Worm (Caenorhabditis elegans): ENCODE measurements around the gene lst-5.
A peak's percentile ranks its signal among the peaks of the same experiment; 100 is the strongest.

lst-5 gene

DNA sequence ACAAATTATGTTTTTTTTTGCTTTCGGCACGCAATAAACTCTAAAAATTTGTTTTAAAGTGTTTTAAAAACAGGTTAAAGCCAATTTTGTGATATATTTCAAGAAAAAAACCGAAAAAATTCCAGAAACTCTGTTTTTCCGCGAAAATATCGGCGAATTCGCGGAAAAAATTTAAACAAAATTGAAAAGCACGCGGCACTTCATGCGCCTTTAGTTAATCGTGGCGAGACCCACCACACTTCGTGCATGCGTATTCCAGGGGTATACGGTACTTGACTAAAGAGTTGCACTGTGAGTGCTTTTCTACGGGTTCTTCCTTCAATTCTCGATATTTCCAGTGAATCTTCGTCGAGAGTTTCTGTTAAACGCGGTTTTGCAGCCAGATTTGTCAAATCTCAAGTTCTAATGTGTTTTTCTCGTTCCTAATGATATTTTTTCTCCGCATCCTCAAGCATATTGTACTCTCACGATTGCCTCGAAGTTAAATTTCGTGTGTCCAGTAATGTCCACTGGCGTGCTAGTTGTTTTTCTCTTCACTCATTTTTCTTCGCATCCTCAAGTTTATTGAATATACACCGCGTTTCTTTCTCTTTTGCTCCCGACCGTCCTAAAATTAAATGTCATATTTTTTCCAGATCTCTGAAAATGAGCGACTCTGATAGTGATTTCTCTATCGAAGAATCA is 15.1 kb downstream of the lst-5 start, which contains the start of gene cin-4 (continued):
- TF ChIP-seq F55B11.4 (tag; optimal IDR thresholded peaks at IDR 0.05; ENCODE audit: borderline replicate concordance, insufficient read depth) (no peak), akir-1 (GFP tag; optimal IDR thresholded peaks at IDR 0.05) (no peak), ztf-3 (GFP tag; optimal IDR thresholded peaks at IDR 0.05) (no peak), ceh-27 (GFP tag; optimal IDR thresholded peaks at IDR 0.05) (no peak), Y95B8A.8 (GFP tag; IDR thresholded peaks at IDR 0.05) (0 out of 2 replicates have a peak, but pooled peaks have one; percentile 45), hlh-26 (GFP tag; conservative IDR thresholded peaks at IDR 0.05) (no peak), B0261.1 (tag; optimal IDR thresholded peaks at IDR 0.05) (no peak), nfyb-1 (GFP tag; IDR thresholded peaks at IDR 0.05) (no peak), fkh-3 (tag; optimal IDR thresholded peaks at IDR 0.05) (no peak), mes-4 (tag; optimal IDR thresholded peaks at IDR 0.05) (no peak), madf-3 (GFP tag; IDR thresholded peaks at IDR 0.05) (no peak), lir-1 (GFP tag; conservative IDR thresholded peaks at IDR 0.05) (no peak), ccch-3 (GFP tag; optimal IDR thresholded peaks at IDR 0.05) (no peak), zfh-2 (GFP tag; conservative IDR thresholded peaks at IDR 0.05) (no peak), mel-28 (tag; optimal IDR thresholded peaks at IDR 0.05; ENCODE audit: borderline replicate concordance) (no peak), lin-35 (GFP tag; optimal IDR thresholded peaks at IDR 0.05) (no peak)

DNA sequence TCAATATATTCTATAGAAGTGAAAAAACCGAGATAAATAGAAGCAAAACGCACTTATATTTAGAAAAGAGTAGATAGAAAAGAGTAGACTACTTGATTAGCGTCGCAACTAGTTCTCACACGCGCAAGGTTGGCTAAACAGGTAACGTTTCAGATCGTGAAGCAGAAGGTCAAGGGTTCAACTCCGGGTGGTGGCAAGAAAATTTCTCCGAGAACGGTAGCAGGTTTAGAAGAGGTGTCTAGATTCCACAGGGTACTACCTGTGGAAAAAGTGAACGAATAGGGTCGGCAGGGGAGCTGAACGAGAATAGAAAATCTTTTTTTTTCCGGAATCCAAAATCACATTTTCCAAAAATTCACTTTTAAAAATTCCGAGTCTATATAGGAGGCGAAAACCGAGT is 19.4 kb downstream of the lst-5 start:
- TF ChIP-seq Y95B8A.8 (GFP tag; IDR thresholded peaks at IDR 0.05) (0 out of 2 replicates have a peak, but pooled peaks have one; percentile 45), dox-1 (GFP tag; IDR thresholded peaks at IDR 0.05) (peak; percentile 68), C17E4.6 (GFP tag; IDR thresholded peaks at IDR 0.05) (peak; percentile 75; the same call in 1 of the 2 replicates), Y56A3A.18 (GFP tag; IDR thresholded peaks at IDR 0.05) (peak; percentile 67; the same call in 1 of the 2 replicates), sea-2 (GFP tag; IDR thresholded peaks at IDR 0.05) (peak; percentile 59; the same call in 1 of the 2 replicates), pbrm-1 (GFP tag; IDR thresholded peaks at IDR 0.05) (0 out of 2 replicates have a peak, but pooled peaks have one; percentile 23), ceh-91 (GFP tag; IDR thresholded peaks at IDR 0.05) (peak; percentile 52; the same call in 1 of the 2 replicates), bed-2 (GFP tag; IDR thresholded peaks at IDR 0.05) (0 out of 2 replicates have a peak, but pooled peaks have one; percentile 38), ekl-4 (GFP tag; IDR thresholded peaks at IDR 0.05) (peak; percentile 89), Y53G8AR.9 (GFP tag; conservative IDR thresholded peaks at IDR 0.05) (peak; percentile 73; the same call in 1 of the 2 replicates), Y53F4B.3 (GFP tag; IDR thresholded peaks at IDR 0.05) (peak; percentile 33; the same call in 1 of the 2 replicates), attf-3 (GFP tag; conservative IDR thresholded peaks at IDR 0.05) (peak; percentile 46; the same call in 1 of the 2 replicates), lin-26 (GFP tag; IDR thresholded peaks at IDR 0.05) (peak; percentile 93), ztf-18 (tag; optimal IDR thresholded peaks at IDR 0.05) (peak; percentile 4), tbp1 (GFP tag; optimal IDR thresholded peaks at IDR 0.05) (peak; percentile 81), F37B4.10 (GFP tag; IDR thresholded peaks at IDR 0.05) (0 out of 2 replicates have a peak, but pooled peaks have one; percentile 53), B0261.1 (tag; optimal IDR thresholded peaks at IDR 0.05) (peak; percentile 54), Y79H2A.3 (GFP tag; conservative IDR thresholded peaks at IDR 0.05) (0 out of 2 replicates have a peak, but pooled peaks have one; percentile 33), egl-44 (GFP tag; IDR thresholded peaks at IDR 0.05) (peak; percentile 88), ceh-40 (GFP tag; IDR thresholded peaks at IDR 0.05) (peak; percentile 77; the same call in 1 of the 2 replicates), mcd-1 (GFP tag; IDR thresholded peaks at IDR 0.05) (peak; percentile 69), cebp-2 (GFP tag; IDR thresholded peaks at IDR 0.05) (peak; percentile 94; the same call in 1 of the 2 replicates), ceh-100 (GFP tag; IDR thresholded peaks at IDR 0.05) (peak; percentile 66), nfyb-1 (GFP tag; IDR thresholded peaks at IDR 0.05) (peak; percentile 75; the same call in 1 of the 2 replicates), lin-54 (GFP tag; optimal IDR thresholded peaks at IDR 0.05) (peak; percentile 8), attf-6 (GFP tag; IDR thresholded peaks at IDR 0.05) (peak; percentile 78), hsf-1 (GFP tag; IDR thresholded peaks at IDR 0.05) (peak; percentile 56; the same call in 1 of the 2 replicates), ztf-25 (GFP tag; IDR thresholded peaks at IDR 0.05) (peak; percentile 85), aptf-3 (GFP tag; IDR thresholded peaks at IDR 0.05) (0 out of 2 replicates have a peak, but pooled peaks have one; percentile 68), hmg-1.2 (GFP tag; IDR thresholded peaks at IDR 0.05) (peak; percentile 63), madf-3 (GFP tag; IDR thresholded peaks at IDR 0.05) (peak; percentile 78; the same call in 1 of the 2 replicates), F33H1.4 (GFP tag; IDR thresholded peaks at IDR 0.05) (peak; percentile 54), madf-8 (GFP tag; conservative IDR thresholded peaks at IDR 0.05) (peak; percentile 47)

Measured in whole organism, young adult.